Fruit fly (Drosophila melanogaster): Measurements from ENCODE around the gene mRpL19.

mRpL19 gene

DNA sequence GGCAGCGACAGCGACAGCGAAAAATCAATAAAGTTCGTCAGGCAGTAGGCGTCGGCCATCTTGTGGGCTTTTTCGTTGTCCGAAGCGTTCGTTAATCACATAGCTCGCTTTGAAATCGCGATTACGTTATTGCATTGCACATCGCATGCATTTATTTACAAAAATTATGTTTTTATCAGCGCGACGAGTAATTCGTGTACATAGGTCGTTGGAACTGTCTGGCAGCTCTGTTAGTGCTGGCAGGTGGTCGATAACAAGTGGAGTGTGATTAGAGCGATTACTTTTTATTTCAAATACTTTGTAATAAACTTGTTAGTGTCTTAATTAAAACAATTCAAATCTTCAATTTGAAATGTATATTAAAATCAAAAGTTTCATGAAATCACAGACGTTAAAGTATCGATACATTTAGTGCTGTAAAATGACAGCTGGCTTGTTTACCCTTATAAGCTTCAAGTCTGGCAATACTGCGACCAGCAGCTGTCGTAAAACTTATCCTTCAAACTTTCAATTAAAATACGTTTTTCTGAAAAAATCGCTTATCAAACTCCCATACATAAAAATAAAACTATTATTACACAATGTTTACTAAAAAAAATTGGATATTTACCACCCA is 10.1 kb upstream of the mRpL19 start, which contains the start of gene CG8032 (continued):
- TF ChIP-seq CG3032 (tag; optimal IDR thresholded peaks at IDR 0.05), result no peak
- no peak for TF ChIP-seq Lpt (GFP tag; optimal IDR thresholded peaks at IDR 0.05)
- TF ChIP-seq CG6276 (GFP tag; optimal IDR thresholded peaks at IDR 0.05), result no peak
- peak; percentile 36 for TF ChIP-seq Sox14 (GFP tag; optimal IDR thresholded peaks at IDR 0.05)
- no peak for TF ChIP-seq CG8319 (GFP tag; optimal IDR thresholded peaks at IDR 0.05)
- peak; percentile 63 for TF ChIP-seq Eip75B (GFP tag; optimal IDR thresholded peaks at IDR 0.05)
- no peak for TF ChIP-seq CG32006 (GFP tag; optimal IDR thresholded peaks at IDR 0.05)
- no peak for TF ChIP-seq CG16779 (tag; optimal IDR thresholded peaks at IDR 0.05)

dm6 chr3R:8664699-8665340 is 9.1 kb upstream of the mRpL19 start:
- TF ChIP-seq vri (GFP tag; optimal IDR thresholded peaks at IDR 0.05) (peak; percentile 84), topi (GFP tag; optimal IDR thresholded peaks at IDR 0.05) (no peak)

- no peak for TF ChIP-seq Eip78C (GFP tag)
- TF ChIP-seq Hr4 (GFP tag; optimal IDR thresholded peaks at IDR 0.05), result no peak
- no peak for TF ChIP-seq fkh (GFP tag; optimal IDR thresholded peaks at IDR 0.05)
- no peak for TF ChIP-seq Hr39 (GFP tag; optimal IDR thresholded peaks at IDR 0.05)
- TF ChIP-seq achi (GFP tag; optimal IDR thresholded peaks at IDR 0.05), result no peak
- no peak for TF ChIP-seq CG3032 (tag; optimal IDR thresholded peaks at IDR 0.05)
- no peak for TF ChIP-seq CG7368 (GFP tag; optimal IDR thresholded peaks at IDR 0.05)
- TF ChIP-seq Sox102F (GFP tag; optimal IDR thresholded peaks at IDR 0.05), result no peak
- TF ChIP-seq CG6792 (GFP tag; optimal IDR thresholded peaks at IDR 0.05), result no peak
- no peak for TF ChIP-seq Ets21C (GFP tag; optimal IDR thresholded peaks at IDR 0.05)
- TF ChIP-seq CG6854 (GFP tag; optimal IDR thresholded peaks at IDR 0.05), result no peak
- TF ChIP-seq CG6808 (GFP tag; optimal IDR thresholded peaks at IDR 0.05), result no peak
- TF ChIP-seq CG10631 (GFP tag; optimal IDR thresholded peaks at IDR 0.05), result no peak
- no peak for TF ChIP-seq CG6163 (GFP tag; IDR thresholded peaks at IDR 0.05)
These were observed 6.3 kb upstream of the mRpL19 start, which contains the start of gene CG8036 for dm6 chr3R:8667568-8667967. Gene CG8036, plus strand, starts transcription at chr3R:8667868.

dm6 chr3R:8668024-8668856 is 5.7 kb upstream of the mRpL19 start:
- TF ChIP-seq Eip93F (GFP tag; optimal IDR thresholded peaks at IDR 0.05), result peak; percentile 3
- peak; percentile 63 for TF ChIP-seq svp (GFP tag)
- TF ChIP-seq Eip78C (GFP tag), result peak; percentile 65
- no peak for TF ChIP-seq Hr4 (GFP tag; optimal IDR thresholded peaks at IDR 0.05)
- peak; percentile 81 for TF ChIP-seq vri (GFP tag; optimal IDR thresholded peaks at IDR 0.05)

dm6 chr3R:8669029-8669707 is 4.7 kb upstream of the mRpL19 start:
- TF ChIP-seq Hr38 (GFP tag; optimal IDR thresholded peaks at IDR 0.05) (peak; percentile 64), Eip93F (GFP tag; optimal IDR thresholded peaks at IDR 0.05) (peak; percentile 97), CG10669 (GFP tag; optimal IDR thresholded peaks at IDR 0.05) (peak; percentile 98), CG11762 (GFP tag; optimal IDR thresholded peaks at IDR 0.05; ENCODE audit: insufficient read depth) (peak; percentile 95), CG32006 (GFP tag; optimal IDR thresholded peaks at IDR 0.05) (peak; percentile 98), CG11902 (GFP tag; optimal IDR thresholded peaks at IDR 0.05) (peak; percentile 90), Hr39 (GFP tag; optimal IDR thresholded peaks at IDR 0.05) (peak; percentile 96), CG6163 (GFP tag; IDR thresholded peaks at IDR 0.05) (peak; percentile 99), CG8319 (GFP tag; optimal IDR thresholded peaks at IDR 0.05) (peak; percentile 94), Sox15 (GFP tag; optimal IDR thresholded peaks at IDR 0.05) (peak; percentile 93), Blimp-1 (GFP tag; optimal IDR thresholded peaks at IDR 0.05) (peak; percentile 88), topi (GFP tag; optimal IDR thresholded peaks at IDR 0.05) (peak; percentile 98), cyc (GFP tag; optimal IDR thresholded peaks at IDR 0.05) (peak; percentile 97), eg (GFP tag; IDR thresholded peaks at IDR 0.05) (peak; percentile 98), CG4318 (GFP tag; optimal IDR thresholded peaks at IDR 0.05) (peak; percentile 96), CG8632 (GFP tag; optimal IDR thresholded peaks at IDR 0.05) (peak; percentile 97), fd85E (GFP tag; optimal IDR thresholded peaks at IDR 0.05) (peak; percentile 94), Sox14 (GFP tag; optimal IDR thresholded peaks at IDR 0.05) (peak; percentile 98), dsx (GFP tag; optimal IDR thresholded peaks at IDR 0.05; ENCODE audit: poor library complexity, severe bottlenecking) (peak; percentile 97), svp (GFP tag) (peak; percentile 98), CG31627 (GFP tag; optimal IDR thresholded peaks at IDR 0.05) (peak; percentile 97), vri (GFP tag; optimal IDR thresholded peaks at IDR 0.05) (peak; percentile 98), Gug (GFP tag; IDR thresholded peaks at IDR 0.05) (peak; percentile 96)

Measured in whole organism, prepupa.